Worm (Caenorhabditis elegans) whole organism, L1 larva: ENCODE results near the gene stc-1.

Experiments used
- alr-1 ChIP-seq: fragments of 200-800 bp; sonication (Bioruptor generic); optimal IDR thresholded peaks from 2 replicates; lab custom pipeline; 2018; ENCODE audit warnings: borderline replicate concordance, mild to moderate bottlenecking, missing genetic modification characterization, missing compliant biosample characterization
- ama-1 ChIP-seq: fragments of 150-350 bp; optimal IDR thresholded peaks from 2 replicates; lab custom pipeline; 2014
- ces-1 ChIP-seq: fragments of 150-350 bp; optimal IDR thresholded peaks from 2 replicates; lab custom pipeline; 2014; ENCODE audit warnings: missing biosample characterization, missing genetic modification reagents, missing genetic modification characterization
- elt-2 ChIP-seq: sonication (generic microtip); optimal IDR thresholded peaks from 2 replicates; lab custom pipeline; 2016; ENCODE audit warnings: missing genetic modification characterization, mild to moderate bottlenecking, inconsistent platforms, missing compliant biosample characterization, missing genetic modification reagents
- fkh-10 ChIP-seq: sonication (generic microtip); optimal IDR thresholded peaks from 2 replicates; lab custom pipeline; 2017; ENCODE audit warnings: missing biosample characterization, missing genetic modification reagents, missing genetic modification characterization
- lin-13 ChIP-seq: fragments of 150-350 bp; optimal IDR thresholded peaks from 2 replicates; lab custom pipeline; 2014; ENCODE audit warnings: missing biosample characterization, missing genetic modification reagents, missing genetic modification characterization
- lin-35 ChIP-seq, 2 experiments: fragments of 150-350 bp; optimal IDR thresholded peaks; 2 replicates each; lab custom pipeline; 2014; ENCODE audit warnings: missing biosample characterization in 2 of 2, missing genetic modification characterization in 2 of 2, missing genetic modification reagents in 2 of 2
- lsy-2 ChIP-seq, 2 experiments: fragments of 150-350 bp; optimal IDR thresholded peaks; 2 replicates each; lab custom pipeline; 2014; ENCODE audit warnings: missing biosample characterization in 2 of 2, missing genetic modification characterization in 2 of 2
- nhr-28 ChIP-seq: fragments of 150-350 bp; optimal IDR thresholded peaks from 2 replicates; lab custom pipeline; 2014; ENCODE audit warnings: missing biosample characterization, missing genetic modification characterization
- snpc-4 ChIP-seq: fragments of 150-350 bp; optimal IDR thresholded peaks from 2 replicates; lab custom pipeline; 2014; ENCODE audit warnings: missing biosample characterization, missing genetic modification characterization
- swsn-7 ChIP-seq: sonication (generic microtip); optimal IDR thresholded peaks from 2 replicates; lab custom pipeline; 2016; ENCODE audit warnings: missing genetic modification characterization, missing compliant biosample characterization
- ztf-4 ChIP-seq: fragments of 150-350 bp; optimal IDR thresholded peaks from 2 replicates; lab custom pipeline; 2014; ENCODE audit warnings: missing biosample characterization, missing genetic modification characterization

DNA sequence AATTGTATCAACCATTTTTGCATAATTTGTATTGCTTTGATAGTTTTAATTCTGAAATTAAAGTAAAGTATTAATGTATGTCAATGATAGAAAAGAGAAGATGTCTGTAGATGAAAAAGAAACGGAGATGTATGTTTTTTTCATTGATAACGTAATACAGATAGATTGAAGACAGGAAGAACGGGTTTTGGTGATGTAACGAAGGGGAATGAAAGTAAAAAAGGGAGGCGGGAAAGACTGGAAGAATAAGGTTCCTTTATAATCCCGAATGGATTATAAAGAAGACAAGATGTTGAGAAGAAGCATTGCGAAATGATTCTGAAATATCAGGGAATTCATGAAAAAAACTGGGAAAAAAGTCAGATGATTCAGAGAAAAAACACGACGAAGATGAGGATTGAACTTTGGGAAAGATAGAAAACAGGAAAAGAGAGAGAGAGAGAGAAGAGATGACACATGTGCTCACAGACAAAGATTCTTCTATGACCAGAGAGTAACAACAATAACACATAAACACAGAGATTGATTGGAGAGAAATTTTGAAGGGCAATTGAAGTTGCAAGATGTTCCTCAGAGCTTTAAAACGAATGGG lies 19.2 kb upstream of the stc-1 start, which contains the start of gene F54C9.11:
- TF ChIP-seq ztf-4 (tag; lab: Kevin White, UChicago) = peak; percentile 30
- no peak for TF ChIP-seq ces-1 (GFP tag; lab: Kevin White, UChicago)
- TF ChIP-seq swsn-7 (tag; lab: Kevin White, UChicago) = no peak
- no peak for TF ChIP-seq fkh-10 (GFP tag; lab: Kevin White, UChicago)
- TF ChIP-seq lsy-2 (tag; optimal IDR thresholded peaks at IDR 0.05; lab: Kevin White, UChicago) = peak in 1 of 2 experiments; percentile 57
- TF ChIP-seq lin-35 (GFP tag; optimal IDR thresholded peaks at IDR 0.05; lab: Kevin White, UChicago) = peak in 1 of 2 experiments; percentile 14
- TF ChIP-seq lin-13 (GFP tag; lab: Kevin White, UChicago) = no peak
- no peak for TF ChIP-seq elt-2
- TF ChIP-seq ama-1 (lab: Kevin White, UChicago) = no peak
- TF ChIP-seq alr-1 (tag; lab: Kevin White, UChicago) = no peak
- TF ChIP-seq snpc-4 (tag; lab: Kevin White, UChicago) = no peak
- TF ChIP-seq nhr-28 (tag; lab: Kevin White, UChicago) = no peak
